Worm (Caenorhabditis elegans): ENCODE measurements around the gene F09E10.6.
A peak's percentile ranks its signal among the peaks of the same experiment; 100 is the strongest.

DNA sequence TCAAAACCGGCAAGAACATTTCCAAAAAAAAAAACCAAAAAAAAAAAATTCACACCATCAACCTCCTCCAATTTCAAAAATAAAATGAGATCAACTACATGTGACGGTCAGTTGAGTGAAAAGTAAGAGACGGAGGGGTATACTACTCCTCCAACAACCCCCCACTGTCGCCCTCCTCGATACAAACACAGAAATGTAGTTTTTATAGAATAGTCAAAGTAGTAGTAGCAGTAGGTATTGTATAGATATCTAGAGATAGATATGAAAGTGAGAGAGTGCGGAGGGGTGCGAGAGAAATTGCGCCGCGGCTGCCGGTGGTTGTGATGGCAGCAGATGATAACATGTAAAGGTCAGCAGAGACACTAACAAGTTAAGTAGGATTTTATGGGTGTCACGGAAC lies 29.9 kb upstream of the F09E10.6 start:
- TF ChIP-seq snpc-4 (tag; optimal IDR thresholded peaks at IDR 0.05): no peak
- no peak for TF ChIP-seq unc-62 (GFP tag; optimal IDR thresholded peaks at IDR 0.05)
- TF ChIP-seq lin-32 (GFP tag; optimal IDR thresholded peaks at IDR 0.05): no peak
- peak; percentile 4 for TF ChIP-seq ham-2 (GFP tag; optimal IDR thresholded peaks at IDR 0.05)
- no peak for TF ChIP-seq elt-3 (tag; optimal IDR thresholded peaks at IDR 0.05)
- no peak for TF ChIP-seq pha-4 (tag; optimal IDR thresholded peaks at IDR 0.05)
- TF ChIP-seq nhr-12 (tag; optimal IDR thresholded peaks at IDR 0.05): no peak
- peak; percentile 24 for TF ChIP-seq elt-1 (tag; optimal IDR thresholded peaks at IDR 0.05; ENCODE audit: borderline replicate concordance, insufficient read depth)
